Worm (Caenorhabditis elegans) whole organism, midembryonic: ENCODE measurements around the gene str-178.

Experiments
- T22C8.4 ChIP-seq: fragments of 200-800 bp; sonication (Bioruptor generic); IDR thresholded peaks from 2 replicates; pipeline ENCODE4 v1.3.6; 2022; ENCODE audit warnings: missing genetic modification characterization, missing compliant biosample characterization
- flt-1 ChIP-seq: fragments of 200-800 bp; sonication (Bioruptor generic); IDR thresholded peaks from 2 replicates; pipeline ENCODE4 v1.3.6; 2022; ENCODE audit warnings: missing genetic modification characterization, missing compliant biosample characterization
- klf-2 ChIP-seq: fragments of 200-800 bp; sonication (Bioruptor generic); conservative IDR thresholded peaks from 2 replicates; pipeline ENCODE4 v1.3.6; 2022; ENCODE audit warnings: missing genetic modification reagents, missing genetic modification characterization, missing compliant biosample characterization
- med-1 ChIP-seq: sonication (generic microtip); optimal IDR thresholded peaks from 2 replicates; lab custom pipeline; 2017; ENCODE audit warnings: missing genetic modification characterization, mild to moderate bottlenecking, missing compliant biosample characterization, antibody characterized with exemption, missing genetic modification reagents; ENCODE audit not compliant: insufficient read depth
- ref-1 ChIP-seq: fragments of 200-800 bp; sonication (Bioruptor generic); conservative IDR thresholded peaks from 2 replicates; pipeline ENCODE4 v1.3.6; 2022; ENCODE audit warnings: missing genetic modification reagents, missing genetic modification characterization, missing compliant biosample characterization
- tab-1 ChIP-seq: fragments of 200-800 bp; sonication (Bioruptor generic); IDR thresholded peaks from 2 replicates; pipeline ENCODE4 v1.3.6; 2022; ENCODE audit warnings: missing genetic modification characterization, missing compliant biosample characterization
- ztf-23 ChIP-seq: fragments of 200-800 bp; sonication (Bioruptor generic); IDR thresholded peaks from 2 replicates; pipeline ENCODE4 v1.3.6; 2022; ENCODE audit warnings: missing genetic modification reagents, missing genetic modification characterization, missing compliant biosample characterization
- ztf-29 ChIP-seq: fragments of 200-800 bp; sonication (Bioruptor generic); IDR thresholded peaks from 2 replicates; pipeline ENCODE4 v1.3.6; 2022; ENCODE audit warnings: missing genetic modification reagents, missing genetic modification characterization, missing compliant biosample characterization

DNA sequence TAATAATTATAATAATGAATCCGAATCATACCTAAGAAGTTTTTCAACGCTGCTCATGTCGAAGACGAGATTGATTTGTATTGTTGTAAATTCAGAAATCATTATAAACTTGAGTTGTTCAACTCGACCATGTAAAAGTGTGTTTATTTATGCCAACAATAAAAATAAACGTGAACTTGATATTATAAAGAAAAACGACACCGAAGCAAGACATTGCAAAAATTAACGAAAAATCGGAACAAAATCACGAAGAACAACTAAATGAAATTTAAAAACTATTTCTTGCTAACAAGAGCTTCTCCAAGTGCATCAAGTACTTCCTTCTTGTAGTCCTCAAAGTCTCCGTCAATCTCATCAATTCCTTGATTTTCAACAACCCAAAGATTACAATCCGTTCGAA, 44.6 kb upstream of the str-178 start, which contains the start of gene F18E2.15:
- TF ChIP-seq flt-1 (GFP tag; lab: Robert Waterston, UW): no peak
- TF ChIP-seq klf-2: no peak
- TF ChIP-seq ref-1 (GFP tag; lab: Robert Waterston, UW): no peak
- no peak for TF ChIP-seq tab-1
- no peak for TF ChIP-seq ztf-23 (GFP tag; lab: Robert Waterston, UW)
- no peak for TF ChIP-seq T22C8.4 (GFP tag; lab: Robert Waterston, UW)
- TF ChIP-seq ztf-29 (GFP tag; lab: Robert Waterston, UW): no peak
- no peak for TF ChIP-seq med-1 (GFP tag; lab: Kevin White, UChicago)
